Fruit fly (Drosophila melanogaster): ENCODE results near the gene Dci.

- TF ChIP-seq Taf1 (GFP tag; IDR thresholded peaks at IDR 0.05): no peak
- TF ChIP-seq hth (optimal IDR thresholded peaks at IDR 0.05): no peak
Measured at dm6 chr3L:804557-805260, 46.4 kb upstream of the Dci start.

Data from whole organism, embryonic.